Fruit fly (Drosophila melanogaster) whole organism, embryonic: Measurements from ENCODE around the gene CG43915.
A peak's percentile ranks its signal among the peaks of the same experiment; 100 is the strongest.

Experiments used
- ATbp ChIP-seq: fragments of 200-800 bp; sonication (Bioruptor generic); optimal IDR thresholded peaks from 2 replicates; lab custom pipeline; 2017; ENCODE audit warnings: missing biosample characterization, mild to moderate bottlenecking, missing genetic modification characterization, missing genetic modification reagents
- Asciz ChIP-seq: fragments of 200-800 bp; sonication (Bioruptor generic); optimal IDR thresholded peaks from 2 replicates; lab custom pipeline; 2017; ENCODE audit warnings: missing biosample characterization, mild to moderate bottlenecking, missing genetic modification characterization, missing genetic modification reagents
- Atf-2 ChIP-seq: fragments of 200-800 bp; sonication (Bioruptor generic); optimal IDR thresholded peaks from 2 replicates; lab custom pipeline; 2016; ENCODE audit warnings: missing biosample characterization, missing genetic modification characterization
- Blimp-1 ChIP-seq: fragments of 200-800 bp; sonication (Bioruptor generic); optimal IDR thresholded peaks from 3 replicates; lab custom pipeline; 2018; ENCODE audit warnings: missing biosample characterization, missing genetic modification characterization, mild to moderate bottlenecking, moderate library complexity, missing genetic modification reagents
- CG1024 ChIP-seq: fragments of 200-800 bp; sonication (Bioruptor generic); IDR thresholded peaks from 2 replicates; pipeline ENCODE4 v1.3.6; 2022; ENCODE audit warnings: missing biosample characterization, missing genetic modification characterization
- CG11093 ChIP-seq: fragments of 200-800 bp; sonication (Bioruptor generic); IDR thresholded peaks from 3 replicates; pipeline ENCODE4 v1.3.6; 2022; ENCODE audit warnings: missing biosample characterization, missing genetic modification characterization
- CG1603 ChIP-seq: fragments of 200-800 bp; sonication (Bioruptor generic); optimal IDR thresholded peaks from 2 replicates; lab custom pipeline; 2019; ENCODE audit warnings: missing biosample characterization, mild to moderate bottlenecking, missing genetic modification characterization, moderate library complexity
- CG17359 ChIP-seq: fragments of 200-800 bp; sonication (Bioruptor generic); optimal IDR thresholded peaks from 3 replicates; lab custom pipeline; 2018; ENCODE audit warnings: missing biosample characterization, mild to moderate bottlenecking, missing genetic modification characterization, moderate library complexity
- CG17802 ChIP-seq: fragments of 200-800 bp; sonication (Bioruptor generic); optimal IDR thresholded peaks from 2 replicates; lab custom pipeline; 2018; ENCODE audit warnings: missing biosample characterization, mild to moderate bottlenecking, missing genetic modification characterization, moderate library complexity
- CG18599 ChIP-seq: fragments of 200-800 bp; sonication (Bioruptor generic); optimal IDR thresholded peaks from 3 replicates; lab custom pipeline; 2017; ENCODE audit warnings: missing biosample characterization, missing genetic modification characterization, mild to moderate bottlenecking, moderate library complexity, missing genetic modification reagents
- CG18764 ChIP-seq: fragments of 200-800 bp; sonication (Bioruptor generic); optimal IDR thresholded peaks from 3 replicates; lab custom pipeline; 2016; ENCODE audit warnings: missing biosample characterization, missing genetic modification characterization
- CG2120 ChIP-seq: fragments of 200-800 bp; sonication (Bioruptor generic); optimal IDR thresholded peaks from 3 replicates; lab custom pipeline; 2016; ENCODE audit warnings: missing biosample characterization, missing genetic modification characterization
- CG2199 ChIP-seq: fragments of 200-800 bp; sonication (Bioruptor generic); IDR thresholded peaks from 3 replicates; pipeline ENCODE4 v1.3.6; 2022; ENCODE audit warnings: missing biosample characterization, missing genetic modification characterization
- CG2889 ChIP-seq: fragments of 200-800 bp; sonication (Bioruptor generic); IDR thresholded peaks from 3 replicates; pipeline ENCODE4 v1.3.6; 2022; ENCODE audit warnings: missing biosample characterization, missing genetic modification characterization
- CG3838 ChIP-seq: fragments of 200-800 bp; sonication (Bioruptor generic); optimal IDR thresholded peaks from 3 replicates; lab custom pipeline; 2016; ENCODE audit warnings: missing biosample characterization, missing genetic modification characterization
- CG4424 ChIP-seq: fragments of 200-800 bp; sonication (Bioruptor generic); optimal IDR thresholded peaks from 3 replicates; lab custom pipeline; 2016; ENCODE audit warnings: missing biosample characterization, missing genetic modification characterization
- CG4730 ChIP-seq: fragments of 200-800 bp; sonication (Bioruptor generic); IDR thresholded peaks from 2 replicates; pipeline ENCODE4 v1.3.6; 2022; ENCODE audit warnings: missing biosample characterization, missing genetic modification characterization
- CG4820 ChIP-seq: fragments of 200-800 bp; sonication (Bioruptor generic); optimal IDR thresholded peaks from 3 replicates; lab custom pipeline; 2016; ENCODE audit warnings: missing biosample characterization, missing genetic modification characterization
- CG7987 ChIP-seq: fragments of 200-800 bp; sonication (Bioruptor generic); optimal IDR thresholded peaks from 2 replicates; lab custom pipeline; 2018; ENCODE audit warnings: missing biosample characterization, mild to moderate bottlenecking, missing genetic modification characterization, moderate library complexity
- CG8290 ChIP-seq, 3 experiments: fragments of 200-800 bp; sonication (Bioruptor generic); optimal IDR thresholded peaks; 2 replicates each; lab custom pipeline; 2016 to 2019; ENCODE audit warnings: missing biosample characterization in 3 of 3, missing genetic modification characterization in 3 of 3, mild to moderate bottlenecking in 2 of 3, moderate library complexity in 1 of 3
- CG8765 ChIP-seq: fragments of 200-800 bp; sonication (Bioruptor generic); IDR thresholded peaks from 2 replicates; pipeline ENCODE4 v1.3.6; 2022; ENCODE audit warnings: missing biosample characterization, missing genetic modification characterization
- CHES-1-like ChIP-seq: fragments of 200-800 bp; sonication (Bioruptor generic); optimal IDR thresholded peaks from 2 replicates; lab custom pipeline; 2016; ENCODE audit warnings: missing biosample characterization, missing genetic modification characterization
- D19A ChIP-seq: fragments of 200-800 bp; optimal IDR thresholded peaks from 3 replicates; lab custom pipeline; 2019; ENCODE audit warnings: missing biosample characterization, mild to moderate bottlenecking, missing genetic modification characterization, moderate library complexity
- Ets65A ChIP-seq: fragments of 200-800 bp; sonication (Bioruptor generic); peaks from one replicate; lab custom pipeline; 2016; ENCODE audit warnings: missing biosample characterization, missing genetic modification characterization
- Fer3 ChIP-seq: fragments of 200-800 bp; sonication (Bioruptor generic); optimal IDR thresholded peaks from 2 replicates; lab custom pipeline; 2018; ENCODE audit warnings: missing biosample characterization, mild to moderate bottlenecking, missing genetic modification characterization, moderate library complexity
- H15 ChIP-seq: fragments of 200-800 bp; sonication (Bioruptor generic); IDR thresholded peaks from 3 replicates; pipeline ENCODE4 v1.3.6; 2022; ENCODE audit warnings: missing biosample characterization, missing genetic modification characterization
- Lim3 ChIP-seq: fragments of 200-800 bp; sonication (Bioruptor generic); IDR thresholded peaks from 2 replicates; pipeline ENCODE4 v1.3.6; 2022; ENCODE audit warnings: missing biosample characterization, missing genetic modification characterization
- Six4 ChIP-seq: fragments of 200-800 bp; sonication (Bioruptor generic); optimal IDR thresholded peaks from 2 replicates; lab custom pipeline; 2016; ENCODE audit warnings: missing biosample characterization, missing genetic modification characterization
- TFAM ChIP-seq: fragments of 200-800 bp; sonication (Bioruptor generic); optimal IDR thresholded peaks from 2 replicates; lab custom pipeline; 2017; ENCODE audit warnings: missing biosample characterization, missing genetic modification characterization, inconsistent platforms
- Tbp ChIP-seq: fragments of >200 bp; optimal IDR thresholded peaks from 2 replicates; lab custom pipeline; 2018; ENCODE audit warnings: missing biosample characterization, missing genetic modification characterization
- abd-A ChIP-seq: fragments of 200-800 bp; sonication (Bioruptor generic); optimal IDR thresholded peaks from 3 replicates; lab custom pipeline; 2019; ENCODE audit warnings: missing biosample characterization, mild to moderate bottlenecking, missing genetic modification characterization, moderate library complexity
- ac ChIP-seq: fragments of 200-800 bp; sonication (Bioruptor generic); optimal IDR thresholded peaks from 3 replicates; lab custom pipeline; 2017; ENCODE audit warnings: missing biosample characterization, mild to moderate bottlenecking, missing genetic modification characterization
- chif ChIP-seq, 2 experiments: fragments of 200-800 bp; sonication (Bioruptor generic); optimal IDR thresholded peaks; 3 replicates each; lab custom pipeline; 2016; ENCODE audit warnings: missing biosample characterization in 2 of 2, missing genetic modification characterization in 2 of 2
- chn ChIP-seq: fragments of 200-800 bp; sonication (Bioruptor generic); optimal IDR thresholded peaks from 2 replicates; lab custom pipeline; 2016; ENCODE audit warnings: missing biosample characterization, missing genetic modification characterization
- dm ChIP-seq: fragments of 200-800 bp; sonication (Bioruptor generic); optimal IDR thresholded peaks from 3 replicates; lab custom pipeline; 2016; ENCODE audit warnings: missing biosample characterization, missing genetic modification characterization
- ftz-f1 ChIP-seq: fragments of 200-800 bp; sonication (Bioruptor generic); optimal IDR thresholded peaks from 2 replicates; lab custom pipeline; 2016; ENCODE audit warnings: missing biosample characterization, missing genetic modification characterization
- gcm ChIP-seq: fragments of 200-800 bp; sonication (Bioruptor generic); optimal IDR thresholded peaks from 2 replicates; lab custom pipeline; 2019; ENCODE audit warnings: missing biosample characterization, mild to moderate bottlenecking, missing genetic modification characterization, moderate library complexity
- gcm2 ChIP-seq: fragments of 200-800 bp; sonication (Bioruptor generic); optimal IDR thresholded peaks from 2 replicates; lab custom pipeline; 2016; ENCODE audit warnings: missing biosample characterization, missing genetic modification characterization
- gsb ChIP-seq: fragments of 200-800 bp; sonication (Bioruptor generic); IDR thresholded peaks from 2 replicates; pipeline ENCODE4 v1.3.6; 2022; ENCODE audit warnings: missing biosample characterization, missing genetic modification characterization
- hb ChIP-seq: fragments of 200-800 bp; sonication (Bioruptor generic); IDR thresholded peaks from 3 replicates; pipeline ENCODE4 v1.3.6; 2022; ENCODE audit warnings: missing biosample characterization, missing genetic modification characterization; ENCODE audit not compliant: partially characterized antibody
- nau ChIP-seq: fragments of 200-800 bp; sonication (Bioruptor generic); optimal IDR thresholded peaks from 3 replicates; lab custom pipeline; 2017; ENCODE audit warnings: missing biosample characterization, mild to moderate bottlenecking, missing genetic modification characterization, missing genetic modification reagents
- nmo ChIP-seq: fragments of 200-800 bp; sonication (Bioruptor generic); optimal IDR thresholded peaks from 2 replicates; lab custom pipeline; 2018; ENCODE audit warnings: missing biosample characterization, mild to moderate bottlenecking, missing genetic modification characterization, moderate library complexity
- onecut ChIP-seq: fragments of 200-800 bp; sonication (Bioruptor generic); IDR thresholded peaks from 2 replicates; pipeline ENCODE4 v1.3.6; 2022; ENCODE audit warnings: missing biosample characterization, missing genetic modification characterization
- repo ChIP-seq: fragments of 200-800 bp; sonication (Bioruptor generic); optimal IDR thresholded peaks from 2 replicates; lab custom pipeline; 2016; ENCODE audit warnings: missing biosample characterization, missing genetic modification characterization
- so ChIP-seq: fragments of 200-800 bp; sonication (Bioruptor generic); IDR thresholded peaks from 3 replicates; pipeline ENCODE4 v1.3.6; 2022; ENCODE audit warnings: missing biosample characterization, missing genetic modification characterization
- sqz ChIP-seq: fragments of 200-800 bp; sonication (Bioruptor generic); optimal IDR thresholded peaks from 3 replicates; lab custom pipeline; 2018; ENCODE audit warnings: missing biosample characterization, mild to moderate bottlenecking, missing genetic modification characterization
- sug ChIP-seq: fragments of 200-800 bp; optimal IDR thresholded peaks from 2 replicates; lab custom pipeline; 2019; ENCODE audit warnings: missing biosample characterization, mild to moderate bottlenecking, missing genetic modification characterization, moderate library complexity
- tgo ChIP-seq: fragments of 200-800 bp; sonication (Bioruptor generic); IDR thresholded peaks from 3 replicates; pipeline ENCODE4 v1.3.6; 2022; ENCODE audit warnings: missing biosample characterization, missing genetic modification characterization
- tio ChIP-seq: fragments of 200-800 bp; sonication (Bioruptor generic); optimal IDR thresholded peaks from 2 replicates; lab custom pipeline; 2017; ENCODE audit warnings: missing biosample characterization, missing genetic modification characterization, inconsistent platforms
- toy ChIP-seq: fragments of 200-800 bp; sonication (Bioruptor generic); IDR thresholded peaks from 2 replicates; pipeline ENCODE4 v1.3.6; 2022; ENCODE audit warnings: missing biosample characterization, missing genetic modification characterization
- unpg ChIP-seq: fragments of 200-800 bp; sonication (Bioruptor generic); optimal IDR thresholded peaks from 3 replicates; lab custom pipeline; 2018; ENCODE audit warnings: missing biosample characterization, mild to moderate bottlenecking, missing genetic modification characterization, moderate library complexity
- z ChIP-seq: fragments of 200-800 bp; sonication (Bioruptor generic); IDR thresholded peaks from 3 replicates; pipeline ENCODE4 v1.3.6; 2022; ENCODE audit warnings: missing biosample characterization, missing genetic modification characterization

The CG43915 gene

DNA sequence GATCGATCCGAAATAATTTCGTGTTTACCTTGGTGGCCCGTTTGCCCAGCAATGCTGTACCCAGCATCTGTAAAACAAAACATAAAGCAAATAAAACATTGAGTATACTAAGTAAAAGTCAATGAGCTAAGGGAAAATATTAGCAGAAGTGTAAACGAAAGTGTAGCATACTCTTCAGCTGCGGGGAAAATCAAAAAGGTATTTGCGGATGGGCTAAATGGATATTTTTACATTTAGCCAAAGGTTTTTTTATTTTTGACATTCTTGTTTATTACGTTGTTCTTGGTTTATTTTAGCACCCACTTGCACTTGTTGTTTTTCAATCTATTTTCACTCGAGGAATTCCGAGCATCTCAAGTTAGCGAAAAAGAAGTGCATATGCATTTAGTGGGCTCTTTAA is 41.8 kb upstream of the CG43915 start (continued):
- no peak for TF ChIP-seq chif (GFP tag; optimal IDR thresholded peaks at IDR 0.05; lab: Kevin White, UChicago)
- TF ChIP-seq Blimp-1 (GFP tag; lab: Kevin White, UChicago): peak; percentile 29
- no peak for TF ChIP-seq gsb (GFP tag; lab: Robert Waterston, UW)
- no peak for TF ChIP-seq onecut (GFP tag; lab: Robert Waterston, UW)
- no peak for TF ChIP-seq tgo (GFP tag; lab: Robert Waterston, UW)
- TF ChIP-seq D19A (tag; lab: Kevin White, UChicago): no peak
- peak; percentile 37 for TF ChIP-seq tio (GFP tag; lab: Kevin White, UChicago)
- TF ChIP-seq CG11093 (GFP tag; lab: Robert Waterston, UW): no peak
- TF ChIP-seq dm (GFP tag; lab: Kevin White, UChicago): no peak
- no peak for TF ChIP-seq Six4 (GFP tag; lab: Kevin White, UChicago)
- no peak for TF ChIP-seq CG8290 (GFP tag; optimal IDR thresholded peaks at IDR 0.05; lab: Kevin White, UChicago)
- no peak for TF ChIP-seq CG8290 (tag; optimal IDR thresholded peaks at IDR 0.05; lab: Kevin White, UChicago)
- TF ChIP-seq ATbp (GFP tag; lab: Kevin White, UChicago): peak; percentile 26
- no peak for TF ChIP-seq CG4730 (GFP tag; lab: Robert Waterston, UW)
- TF ChIP-seq unpg: no peak
- no peak for TF ChIP-seq z
- no peak for TF ChIP-seq CG8765 (GFP tag; lab: Robert Waterston, UW)
- no peak for TF ChIP-seq CG17802 (tag; lab: Kevin White, UChicago)
- no peak for TF ChIP-seq nmo
- no peak for TF ChIP-seq repo (GFP tag; lab: Kevin White, UChicago)
- no peak for TF ChIP-seq hb
- peak; percentile 79; the same call in 1 of the 3 replicates for TF ChIP-seq CG2199 (GFP tag; lab: Robert Waterston, UW)
- TF ChIP-seq Tbp: no peak
- TF ChIP-seq Lim3 (GFP tag; lab: Robert Waterston, UW): no peak
- TF ChIP-seq Atf-2 (GFP tag; lab: Kevin White, UChicago): no peak
- TF ChIP-seq CG18599 (GFP tag; lab: Kevin White, UChicago): no peak
- TF ChIP-seq CG4820 (GFP tag; lab: Kevin White, UChicago): no peak
- TF ChIP-seq toy (GFP tag; lab: Robert Waterston, UW): no peak
- no peak for TF ChIP-seq gcm2 (GFP tag; lab: Kevin White, UChicago)
- no peak for TF ChIP-seq Ets65A (GFP tag; lab: Kevin White, UChicago)
- TF ChIP-seq CG18764 (GFP tag; lab: Kevin White, UChicago): no peak
- peak; percentile 8 for TF ChIP-seq Asciz
- no peak for TF ChIP-seq CHES-1-like (GFP tag; lab: Kevin White, UChicago)
- TF ChIP-seq CG17359: peak; percentile 2
- TF ChIP-seq CG2889: no peak
- TF ChIP-seq CG4424: no peak
- TF ChIP-seq sug (tag; lab: Kevin White, UChicago): no peak
- no peak for TF ChIP-seq abd-A (tag; lab: Kevin White, UChicago)
- TF ChIP-seq chn (GFP tag; lab: Kevin White, UChicago): no peak
- no peak for TF ChIP-seq Fer3 (tag; lab: Kevin White, UChicago)
- no peak for TF ChIP-seq CG1024 (GFP tag; lab: Robert Waterston, UW)
- no peak for TF ChIP-seq gcm
- no peak for TF ChIP-seq CG7987 (GFP tag; lab: Kevin White, UChicago)
- TF ChIP-seq CG2120 (GFP tag; lab: Kevin White, UChicago): no peak
- TF ChIP-seq TFAM (GFP tag; lab: Kevin White, UChicago): no peak
- TF ChIP-seq nau (GFP tag; lab: Kevin White, UChicago): no peak
- no peak for TF ChIP-seq H15 (GFP tag; lab: Robert Waterston, UW)
- no peak for TF ChIP-seq so (GFP tag; lab: Robert Waterston, UW)
- no peak for TF ChIP-seq sqz (GFP tag; lab: Kevin White, UChicago)
- TF ChIP-seq CG1603 (tag; lab: Kevin White, UChicago): no peak
- TF ChIP-seq CG3838 (GFP tag; lab: Kevin White, UChicago): no peak
- TF ChIP-seq ac: no peak
- no peak for TF ChIP-seq ftz-f1 (GFP tag; lab: Kevin White, UChicago)
